Fruit fly (Drosophila melanogaster): ENCODE measurements around the gene her.

DNA sequence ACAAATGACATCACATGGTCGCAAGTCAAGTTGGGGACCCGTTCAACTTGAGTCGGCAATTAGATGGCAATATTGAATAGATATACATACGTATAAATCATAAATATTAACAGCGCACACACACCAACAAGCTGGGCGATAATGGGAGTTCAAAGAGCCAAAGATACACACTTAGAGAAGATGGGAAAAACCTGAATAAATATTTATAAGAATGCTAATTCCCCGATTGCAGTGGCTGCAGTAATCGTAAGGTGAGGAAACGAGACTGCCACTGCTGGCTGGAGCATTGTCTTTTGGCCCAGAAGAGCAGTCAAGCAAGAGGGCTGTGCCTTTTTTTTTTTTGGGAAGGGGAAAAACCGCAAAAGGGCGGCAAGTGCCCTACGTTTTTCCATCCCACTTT lies 33.2 kb downstream of the her start:
- TF ChIP-seq CTCF (optimal IDR thresholded peaks at IDR 0.05) (no peak), CG8478 (optimal IDR thresholded peaks at IDR 0.05) (no peak)

Measured in S2 (cell line).